Worm (Caenorhabditis elegans) whole organism, L4/young adult: Measurements from ENCODE around the gene twk-12.

Source experiments
- W03F9.2 ChIP-seq: fragments of 150-350 bp; optimal IDR thresholded peaks from 2 replicates; lab custom pipeline; 2014; ENCODE audit warnings: missing biosample characterization, missing genetic modification characterization
- dao-5 ChIP-seq: sonication (generic microtip); optimal IDR thresholded peaks from 2 replicates; lab custom pipeline; 2016; ENCODE audit warnings: missing genotype, missing genetic modification characterization, moderate library complexity, missing compliant biosample characterization

DNA sequence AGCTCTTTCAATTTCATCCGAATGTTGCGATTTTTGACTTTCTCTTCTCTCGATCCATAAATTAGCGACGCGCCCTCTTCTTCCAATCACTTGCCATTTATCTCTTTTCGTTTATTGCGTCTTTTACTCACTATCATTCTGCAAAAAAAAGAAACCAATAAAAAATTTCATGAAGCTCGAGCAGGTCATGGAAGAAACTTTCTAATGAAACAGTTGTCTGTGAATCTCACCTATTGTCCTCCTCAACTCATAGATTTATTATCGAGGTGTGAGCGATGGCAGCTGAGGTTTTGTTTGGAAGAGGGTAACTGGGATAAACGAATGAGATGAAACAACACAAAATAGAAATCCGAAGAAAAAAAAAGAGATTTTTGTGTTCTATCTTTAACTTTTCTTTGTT, 3.1 kb upstream of the twk-12 start:
- no peak for TF ChIP-seq W03F9.2 (tag; lab: Kevin White, UChicago)
- no peak for TF ChIP-seq dao-5 (tag; lab: Kevin White, UChicago)
